Worm (Caenorhabditis elegans) whole organism, L1 larva: Measurements from ENCODE around the gene golg-4.

Source experiments
- aly-2 ChIP-seq: fragments of 150-350 bp; optimal IDR thresholded peaks from 2 replicates; lab custom pipeline; 2014; ENCODE audit warnings: missing biosample characterization, missing genetic modification characterization
- ceh-63 ChIP-seq: fragments of 200-800 bp; sonication (Bioruptor generic); optimal IDR thresholded peaks from 2 replicates; lab custom pipeline; 2018; ENCODE audit warnings: mild to moderate bottlenecking, missing genetic modification characterization, missing compliant biosample characterization
- ceh-82 ChIP-seq, 3 experiments: fragments of 150-350 bp in 1 of 3; sonication (generic microtip) in 2 of 3; optimal IDR thresholded peaks; 2 replicates each; lab custom pipeline; 2014 to 2017; ENCODE audit warnings: missing biosample characterization in 3 of 3, missing genetic modification characterization in 3 of 3
- fkh-10 ChIP-seq: sonication (generic microtip); optimal IDR thresholded peaks from 2 replicates; lab custom pipeline; 2017; ENCODE audit warnings: missing biosample characterization, missing genetic modification reagents, missing genetic modification characterization
- fkh-8 ChIP-seq: sonication (generic microtip); optimal IDR thresholded peaks from 2 replicates; lab custom pipeline; 2016; ENCODE audit warnings: mild to moderate bottlenecking, missing genetic modification characterization, missing compliant biosample characterization
- lsy-2 ChIP-seq, 2 experiments: fragments of 150-350 bp; optimal IDR thresholded peaks; 2 replicates each; lab custom pipeline; 2014; ENCODE audit warnings: missing biosample characterization in 2 of 2, missing genetic modification characterization in 2 of 2
- mab-9 ChIP-seq: fragments of 200-800 bp; sonication (Bioruptor generic); IDR thresholded peaks from 2 replicates; pipeline ENCODE4 v1.3.6; 2022; ENCODE audit warnings: missing genetic modification reagents, missing genetic modification characterization, missing compliant biosample characterization
- nhr-11 ChIP-seq: fragments of 150-350 bp; optimal IDR thresholded peaks from 2 replicates; lab custom pipeline; 2014; ENCODE audit warnings: missing biosample characterization, missing genetic modification characterization
- nhr-77 ChIP-seq: fragments of 150-350 bp; optimal IDR thresholded peaks from 2 replicates; lab custom pipeline; 2014; ENCODE audit warnings: missing biosample characterization, missing genetic modification characterization
- nhr-90 ChIP-seq: sonication (generic microtip); optimal IDR thresholded peaks from 2 replicates; lab custom pipeline; 2016; ENCODE audit warnings: mild to moderate bottlenecking, missing genetic modification characterization, missing compliant biosample characterization; ENCODE audit not compliant: poor library complexity
- snpc-4 ChIP-seq: fragments of 150-350 bp; optimal IDR thresholded peaks from 2 replicates; lab custom pipeline; 2014; ENCODE audit warnings: missing biosample characterization, missing genetic modification characterization
- sox-4 ChIP-seq: sonication (generic microtip); optimal IDR thresholded peaks from 2 replicates; lab custom pipeline; 2016; ENCODE audit warnings: missing genetic modification characterization, missing compliant biosample characterization
- tbx-2 ChIP-seq: sonication (generic microtip); optimal IDR thresholded peaks from 2 replicates; lab custom pipeline; 2016; ENCODE audit warnings: missing genetic modification characterization, missing compliant biosample characterization
- zip-4 ChIP-seq: fragments of 200-800 bp; sonication (Bioruptor generic); optimal IDR thresholded peaks from 2 replicates; lab custom pipeline; 2018; ENCODE audit warnings: mild to moderate bottlenecking, missing genetic modification characterization, moderate library complexity, missing compliant biosample characterization

- TF ChIP-seq mab-9, result no peak
- no peak for TF ChIP-seq nhr-11 (tag; lab: Kevin White, UChicago)
- no peak for TF ChIP-seq lsy-2 (tag; optimal IDR thresholded peaks at IDR 0.05; lab: Kevin White, UChicago)
- TF ChIP-seq nhr-77 (tag; lab: Kevin White, UChicago), result no peak
- TF ChIP-seq ceh-82 (tag; optimal IDR thresholded peaks at IDR 0.05; lab: Kevin White, UChicago), result no peak
- TF ChIP-seq tbx-2, result no peak
- no peak for TF ChIP-seq nhr-90
- no peak for TF ChIP-seq ceh-63 (GFP tag; lab: Kevin White, UChicago)
- TF ChIP-seq sox-4 (tag; lab: Kevin White, UChicago), result no peak
- TF ChIP-seq fkh-10 (GFP tag; lab: Kevin White, UChicago), result no peak
- TF ChIP-seq aly-2 (tag; lab: Kevin White, UChicago), result no peak
- no peak for TF ChIP-seq fkh-8 (tag; lab: Kevin White, UChicago)
- no peak for TF ChIP-seq snpc-4 (tag; lab: Kevin White, UChicago)
- TF ChIP-seq zip-4 (GFP tag; lab: Kevin White, UChicago), result no peak
Measured at ce11 chrIII:3413437-3413836, 8.1 kb downstream of the golg-4 start.
